Worm (Caenorhabditis elegans) whole organism, midembryonic: ENCODE results near the gene K07H8.7.

Source experiments
- T22C8.4 ChIP-seq: fragments of 200-800 bp; sonication (Bioruptor generic); IDR thresholded peaks from 2 replicates; pipeline ENCODE4 v1.3.6; 2022; ENCODE audit warnings: missing genetic modification characterization, missing compliant biosample characterization
- flt-1 ChIP-seq: fragments of 200-800 bp; sonication (Bioruptor generic); IDR thresholded peaks from 2 replicates; pipeline ENCODE4 v1.3.6; 2022; ENCODE audit warnings: missing genetic modification characterization, missing compliant biosample characterization
- ztf-29 ChIP-seq: fragments of 200-800 bp; sonication (Bioruptor generic); IDR thresholded peaks from 2 replicates; pipeline ENCODE4 v1.3.6; 2022; ENCODE audit warnings: missing genetic modification reagents, missing genetic modification characterization, missing compliant biosample characterization

DNA sequence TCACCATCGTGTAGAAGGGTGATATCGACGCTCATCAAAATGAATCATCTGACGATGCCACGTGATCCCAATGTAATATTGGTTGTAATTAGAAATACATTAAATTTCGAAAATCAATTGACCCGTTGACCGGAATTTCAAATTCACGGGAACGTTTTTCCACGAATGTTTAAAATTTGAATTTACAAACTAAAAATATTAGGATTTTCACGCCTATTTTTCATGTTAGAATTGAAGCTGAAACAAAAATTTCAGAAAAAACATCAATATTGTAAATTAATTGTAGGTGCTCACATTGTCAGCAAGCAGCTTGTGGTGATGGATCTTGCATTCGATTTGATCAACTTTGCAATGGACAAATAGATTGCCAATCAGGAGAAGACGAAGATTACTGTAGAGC, 49.5 kb downstream of the K07H8.7 start, which contains the start of gene C07G1.6:
- TF ChIP-seq T22C8.4 (GFP tag; lab: Robert Waterston, UW), result no peak
- no peak for TF ChIP-seq flt-1 (GFP tag; lab: Robert Waterston, UW)
- TF ChIP-seq ztf-29, result no peak
